Worm (Caenorhabditis elegans) whole organism, midembryonic: ENCODE results near the gene T25B2.4.

Experiments used
- T22C8.4 ChIP-seq: fragments of 200-800 bp; sonication (Bioruptor generic); IDR thresholded peaks from 2 replicates; pipeline ENCODE4 v1.3.6; 2022; ENCODE audit warnings: missing genetic modification characterization, missing compliant biosample characterization
- cog-1 ChIP-seq: sonication (generic microtip); optimal IDR thresholded peaks from 2 replicates; lab custom pipeline; 2016; ENCODE audit warnings: missing genetic modification characterization, missing compliant biosample characterization
- flt-1 ChIP-seq: fragments of 200-800 bp; sonication (Bioruptor generic); IDR thresholded peaks from 2 replicates; pipeline ENCODE4 v1.3.6; 2022; ENCODE audit warnings: missing genetic modification characterization, missing compliant biosample characterization
- klf-2 ChIP-seq: fragments of 200-800 bp; sonication (Bioruptor generic); conservative IDR thresholded peaks from 2 replicates; pipeline ENCODE4 v1.3.6; 2022; ENCODE audit warnings: missing genetic modification reagents, missing genetic modification characterization, missing compliant biosample characterization
- med-1 ChIP-seq: sonication (generic microtip); optimal IDR thresholded peaks from 2 replicates; lab custom pipeline; 2017; ENCODE audit warnings: missing genetic modification characterization, mild to moderate bottlenecking, missing compliant biosample characterization, antibody characterized with exemption, missing genetic modification reagents; ENCODE audit not compliant: insufficient read depth
- ref-1 ChIP-seq: fragments of 200-800 bp; sonication (Bioruptor generic); conservative IDR thresholded peaks from 2 replicates; pipeline ENCODE4 v1.3.6; 2022; ENCODE audit warnings: missing genetic modification reagents, missing genetic modification characterization, missing compliant biosample characterization
- tab-1 ChIP-seq: fragments of 200-800 bp; sonication (Bioruptor generic); IDR thresholded peaks from 2 replicates; pipeline ENCODE4 v1.3.6; 2022; ENCODE audit warnings: missing genetic modification characterization, missing compliant biosample characterization
- ztf-23 ChIP-seq: fragments of 200-800 bp; sonication (Bioruptor generic); IDR thresholded peaks from 2 replicates; pipeline ENCODE4 v1.3.6; 2022; ENCODE audit warnings: missing genetic modification reagents, missing genetic modification characterization, missing compliant biosample characterization
- ztf-29 ChIP-seq: fragments of 200-800 bp; sonication (Bioruptor generic); IDR thresholded peaks from 2 replicates; pipeline ENCODE4 v1.3.6; 2022; ENCODE audit warnings: missing genetic modification reagents, missing genetic modification characterization, missing compliant biosample characterization

The T25B2.4 gene

DNA sequence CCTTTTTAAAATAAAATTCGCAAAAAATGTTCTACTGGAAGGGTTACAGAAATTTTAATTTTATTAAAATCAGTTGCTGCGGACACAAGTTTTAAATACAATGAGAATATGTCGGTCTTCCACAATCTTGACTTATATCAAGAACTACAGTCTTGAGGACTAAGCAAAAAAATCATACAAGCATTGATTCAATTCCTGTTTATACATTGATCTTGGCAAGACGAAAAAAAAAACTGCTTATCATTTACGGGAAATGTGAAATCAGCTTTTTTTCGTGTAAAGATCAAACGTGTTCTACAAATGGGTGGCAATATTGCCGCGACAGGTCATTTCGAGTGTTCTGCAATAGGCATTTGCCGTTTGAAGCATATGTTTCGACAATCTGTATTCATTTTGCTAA, 6.7 kb downstream of the T25B2.4 start, which contains the start of gene T13C5.2:
Gene T13C5.2 (plus strand): TSS at position 301 of the 400 bp plus-strand sequence.
- TF ChIP-seq ref-1 (GFP tag; lab: Robert Waterston, UW) (no peak), klf-2 (GFP tag; lab: Robert Waterston, UW) (no peak), cog-1 (no peak), ztf-29 (GFP tag; lab: Robert Waterston, UW) (no peak), med-1 (GFP tag; lab: Kevin White, UChicago) (no peak), tab-1 (no peak), flt-1 (no peak), T22C8.4 (GFP tag; lab: Robert Waterston, UW) (no peak), ztf-23 (GFP tag; lab: Robert Waterston, UW) (no peak)

DNA sequence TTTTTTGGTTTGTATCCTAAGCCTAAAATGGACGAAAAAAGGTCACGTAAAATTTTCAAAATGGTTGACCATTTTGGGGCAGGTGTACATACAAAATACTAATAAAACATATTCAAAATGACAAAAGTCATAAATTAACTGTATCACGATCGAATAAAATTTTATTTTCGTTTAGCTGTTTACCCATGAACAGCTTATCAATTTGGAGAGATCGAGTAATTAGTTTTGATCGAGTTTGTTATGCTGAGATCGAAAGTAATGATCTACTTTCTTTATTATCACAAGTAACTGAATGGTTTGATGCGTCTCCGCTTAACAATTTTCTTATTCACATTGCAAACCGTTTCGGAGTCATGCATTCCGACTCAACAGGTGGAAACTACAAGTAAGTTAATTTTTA, 9.8 kb downstream of the T25B2.4 start, which contains the start of gene T13C5.10:
Gene T13C5.10 (plus strand): TSS at position 301 of the 400 bp plus-strand sequence.
- TF ChIP-seq klf-2 (GFP tag; lab: Robert Waterston, UW): no peak
- no peak for TF ChIP-seq ref-1 (GFP tag; lab: Robert Waterston, UW)
- no peak for TF ChIP-seq T22C8.4 (GFP tag; lab: Robert Waterston, UW)
- TF ChIP-seq med-1 (GFP tag; lab: Kevin White, UChicago): no peak
- no peak for TF ChIP-seq cog-1
- no peak for TF ChIP-seq ztf-23 (GFP tag; lab: Robert Waterston, UW)
- TF ChIP-seq ztf-29 (GFP tag; lab: Robert Waterston, UW): no peak
- TF ChIP-seq tab-1: no peak
- no peak for TF ChIP-seq flt-1

ce11 chrX:6189955-6190354, 11.9 kb downstream of the T25B2.4 start, which contains the start of gene T13C5.9:
Gene T13C5.9 (plus strand): TSS chrX:6190255.
- no peak for TF ChIP-seq ztf-23 (GFP tag; lab: Robert Waterston, UW)

ce11 chrX:6194191-6194724, 16.2 kb downstream of the T25B2.4 start, which contains the start of gene ceh-54:
Gene ceh-54 (minus strand): TSS chrX:6194241.
- TF ChIP-seq klf-2 (GFP tag; lab: Robert Waterston, UW) (no peak), med-1 (GFP tag; lab: Kevin White, UChicago) (no peak), cog-1 (no peak), tab-1 (no peak), ztf-29 (GFP tag; lab: Robert Waterston, UW) (no peak), T22C8.4 (GFP tag; lab: Robert Waterston, UW) (no peak), ref-1 (GFP tag; lab: Robert Waterston, UW) (no peak), flt-1 (no peak), ztf-23 (GFP tag; lab: Robert Waterston, UW) (no peak)

DNA sequence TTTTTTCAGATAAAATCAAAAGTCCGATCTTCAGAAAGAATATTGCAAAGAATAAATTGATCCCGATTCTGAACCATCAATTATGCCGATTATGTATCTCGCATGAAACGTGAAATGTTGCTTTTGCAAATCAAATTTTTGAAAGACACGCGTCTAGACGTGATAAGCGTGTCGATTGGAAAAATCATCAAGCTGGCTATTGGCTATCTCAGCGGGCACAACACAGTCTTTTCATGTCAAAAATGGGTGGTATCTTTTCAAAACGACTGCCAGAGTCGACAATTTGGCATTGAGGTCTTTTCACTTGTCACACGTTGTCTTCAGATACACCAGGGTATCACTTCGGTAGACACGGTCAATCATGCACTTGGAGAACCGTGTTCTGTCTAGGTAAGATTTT, 18.6 kb downstream of the T25B2.4 start, which contains the start of gene daf-9:
Gene daf-9 (plus strand): TSS at position 301 of the 400 bp plus-strand sequence.
- TF ChIP-seq med-1 (GFP tag; lab: Kevin White, UChicago) (no peak), flt-1 (no peak), tab-1 (no peak), ztf-23 (GFP tag; lab: Robert Waterston, UW) (no peak), T22C8.4 (GFP tag; lab: Robert Waterston, UW) (no peak), cog-1 (no peak), ztf-29 (GFP tag; lab: Robert Waterston, UW) (no peak), klf-2 (GFP tag; lab: Robert Waterston, UW) (no peak), ref-1 (GFP tag; lab: Robert Waterston, UW) (no peak)

- TF ChIP-seq ztf-29 (GFP tag; lab: Robert Waterston, UW): no peak
- TF ChIP-seq tab-1: no peak
- TF ChIP-seq klf-2 (GFP tag; lab: Robert Waterston, UW): no peak
- TF ChIP-seq cog-1: no peak
- no peak for TF ChIP-seq med-1 (GFP tag; lab: Kevin White, UChicago)
- TF ChIP-seq ztf-23 (GFP tag; lab: Robert Waterston, UW): no peak
- no peak for TF ChIP-seq ref-1 (GFP tag; lab: Robert Waterston, UW)
- no peak for TF ChIP-seq T22C8.4 (GFP tag; lab: Robert Waterston, UW)
- no peak for TF ChIP-seq flt-1
These were observed 23.5 kb downstream of the T25B2.4 start for ce11 chrX:6201542-6201941.

DNA sequence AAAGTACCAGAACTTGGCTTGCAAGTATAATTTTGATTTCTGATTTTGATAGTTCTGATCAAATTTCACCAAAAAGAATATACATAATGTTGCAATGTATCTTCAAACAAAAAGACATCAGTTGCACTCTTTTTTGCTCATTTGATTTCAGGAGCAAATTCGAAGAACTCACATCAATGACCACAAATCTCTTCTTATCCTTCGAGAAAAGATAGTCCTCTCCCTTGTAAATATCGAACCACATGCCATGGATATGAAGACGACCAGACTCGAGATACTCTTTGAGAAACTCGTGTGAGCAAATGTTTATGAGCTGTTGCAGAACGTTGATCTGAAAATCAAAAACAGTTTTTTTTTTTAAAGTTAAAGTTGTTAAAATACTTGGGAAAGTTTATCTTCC, 24.8 kb downstream of the T25B2.4 start:
- TF ChIP-seq ztf-29 (GFP tag; lab: Robert Waterston, UW): no peak

ce11 chrX:6203315-6203714, 25.3 kb downstream of the T25B2.4 start:
- TF ChIP-seq flt-1: no peak
- no peak for TF ChIP-seq klf-2 (GFP tag; lab: Robert Waterston, UW)
- no peak for TF ChIP-seq T22C8.4 (GFP tag; lab: Robert Waterston, UW)
- no peak for TF ChIP-seq ztf-23 (GFP tag; lab: Robert Waterston, UW)
- no peak for TF ChIP-seq ref-1 (GFP tag; lab: Robert Waterston, UW)
- TF ChIP-seq cog-1: no peak
- TF ChIP-seq ztf-29 (GFP tag; lab: Robert Waterston, UW): no peak
- TF ChIP-seq med-1 (GFP tag; lab: Kevin White, UChicago): no peak
- TF ChIP-seq tab-1: no peak

DNA sequence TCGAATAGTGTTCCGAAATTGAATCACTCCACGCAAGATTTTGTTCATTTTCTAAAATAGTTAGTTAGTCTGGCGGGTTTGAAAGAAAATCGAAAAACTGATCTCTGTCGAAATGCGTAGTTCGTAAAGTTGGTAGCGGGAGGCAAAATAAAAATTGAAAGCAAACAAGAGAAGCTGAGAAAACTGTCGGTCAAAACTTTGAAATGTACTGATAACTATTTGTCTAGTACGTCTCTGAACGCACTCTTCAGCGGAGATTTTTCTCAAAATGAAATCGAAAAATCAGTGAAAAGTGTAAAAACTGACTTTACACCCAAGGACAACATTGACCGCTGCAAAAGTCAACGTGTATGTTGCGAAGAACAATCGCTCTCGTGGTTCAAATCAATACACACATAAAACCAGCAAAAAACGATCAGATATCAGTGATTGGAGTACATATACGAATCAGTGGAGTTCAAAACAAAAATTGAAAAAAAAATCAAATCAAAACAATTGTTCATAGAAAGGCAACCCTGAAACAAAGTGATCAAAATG, 26.7 kb downstream of the T25B2.4 start, which contains the start of gene bca-1:
Gene bca-1 (minus strand): TSS at position 51 of the 537 bp plus-strand sequence.
- TF ChIP-seq T22C8.4 (GFP tag; lab: Robert Waterston, UW) (no peak), med-1 (GFP tag; lab: Kevin White, UChicago) (no peak), flt-1 (no peak), ref-1 (GFP tag; lab: Robert Waterston, UW) (no peak), tab-1 (no peak), ztf-29 (GFP tag; lab: Robert Waterston, UW) (no peak), cog-1 (no peak), ztf-23 (GFP tag; lab: Robert Waterston, UW) (no peak), klf-2 (GFP tag; lab: Robert Waterston, UW) (no peak)

- TF ChIP-seq klf-2 (GFP tag; lab: Robert Waterston, UW) (no peak), med-1 (GFP tag; lab: Kevin White, UChicago) (no peak), cog-1 (no peak), tab-1 (no peak), ztf-29 (GFP tag; lab: Robert Waterston, UW) (no peak), ref-1 (GFP tag; lab: Robert Waterston, UW) (no peak), T22C8.4 (GFP tag; lab: Robert Waterston, UW) (no peak), flt-1 (no peak), ztf-23 (GFP tag; lab: Robert Waterston, UW) (no peak)
These were observed 27.3 kb downstream of the T25B2.4 start for ce11 chrX:6205325-6205724.
